Worm (Caenorhabditis elegans) whole organism, L1 larva: ENCODE data around the gene T05C12.15.

Experiments
- C16A3.4 ChIP-seq: fragments of 150-350 bp; optimal IDR thresholded peaks from 2 replicates; lab custom pipeline; 2014; ENCODE audit warnings: missing biosample characterization, missing genetic modification characterization
- F16B12.6 ChIP-seq: fragments of 150-350 bp; optimal IDR thresholded peaks from 2 replicates; lab custom pipeline; 2014; ENCODE audit warnings: missing biosample characterization, missing genetic modification characterization
- aly-2 ChIP-seq: fragments of 150-350 bp; optimal IDR thresholded peaks from 2 replicates; lab custom pipeline; 2014; ENCODE audit warnings: missing biosample characterization, missing genetic modification characterization
- ama-1 ChIP-seq: fragments of 150-350 bp; optimal IDR thresholded peaks from 2 replicates; lab custom pipeline; 2014
- blmp-1 ChIP-seq: fragments of 150-350 bp; optimal IDR thresholded peaks from 2 replicates; lab custom pipeline; 2014; ENCODE audit warnings: missing biosample characterization, missing genetic modification characterization
- ceh-63 ChIP-seq: fragments of 200-800 bp; sonication (Bioruptor generic); optimal IDR thresholded peaks from 2 replicates; lab custom pipeline; 2018; ENCODE audit warnings: mild to moderate bottlenecking, missing genetic modification characterization, missing compliant biosample characterization
- ceh-82 ChIP-seq, 3 experiments: fragments of 150-350 bp in 1 of 3; sonication (generic microtip) in 2 of 3; optimal IDR thresholded peaks; 2 replicates each; lab custom pipeline; 2014 to 2017; ENCODE audit warnings: missing biosample characterization in 3 of 3, missing genetic modification characterization in 3 of 3
- ces-1 ChIP-seq: fragments of 150-350 bp; optimal IDR thresholded peaks from 2 replicates; lab custom pipeline; 2014; ENCODE audit warnings: missing biosample characterization, missing genetic modification reagents, missing genetic modification characterization
- efl-1 ChIP-seq, 4 experiments: fragments of 150-350 bp; optimal IDR thresholded peaks in 3 of 4; peaks in 1 of 4; 1 replicate in 1 of 4; 2 replicates in 3 of 4; lab custom pipeline; 2014; ENCODE audit warnings: missing biosample characterization in 2 of 4, missing genetic modification characterization in 2 of 4, missing genetic modification reagents in 2 of 4
- egl-13 ChIP-seq: sonication (generic microtip); optimal IDR thresholded peaks from 2 replicates; lab custom pipeline; 2016; ENCODE audit warnings: missing genotype, missing genetic modification reagents, missing genetic modification characterization, missing compliant biosample characterization
- elt-2 ChIP-seq: sonication (generic microtip); optimal IDR thresholded peaks from 2 replicates; lab custom pipeline; 2016; ENCODE audit warnings: missing genetic modification characterization, mild to moderate bottlenecking, inconsistent platforms, missing compliant biosample characterization, missing genetic modification reagents
- elt-3 ChIP-seq, 6 experiments: fragments of 150-350 bp in 1 of 6; sonication (generic microtip); optimal IDR thresholded peaks; 2 replicates each; lab custom pipeline; 2017 to 2018; ENCODE audit warnings: missing biosample characterization in 6 of 6, missing genetic modification characterization in 6 of 6, inconsistent platforms in 1 of 6
- fkh-10 ChIP-seq: sonication (generic microtip); optimal IDR thresholded peaks from 2 replicates; lab custom pipeline; 2017; ENCODE audit warnings: missing biosample characterization, missing genetic modification reagents, missing genetic modification characterization
- fkh-8 ChIP-seq: sonication (generic microtip); optimal IDR thresholded peaks from 2 replicates; lab custom pipeline; 2016; ENCODE audit warnings: mild to moderate bottlenecking, missing genetic modification characterization, missing compliant biosample characterization
- fos-1 ChIP-seq: fragments of 150-350 bp; optimal IDR thresholded peaks from 2 replicates; lab custom pipeline; 2014; ENCODE audit warnings: missing biosample characterization, missing genetic modification characterization
- grh-1 ChIP-seq: fragments of 200-800 bp; sonication (Bioruptor generic); IDR thresholded peaks from 2 replicates; pipeline ENCODE4 v1.3.6; 2022; ENCODE audit warnings: missing genetic modification reagents, missing genetic modification characterization, missing compliant biosample characterization
- hpl-2 ChIP-seq: fragments of 150-350 bp; optimal IDR thresholded peaks from 2 replicates; lab custom pipeline; 2014; ENCODE audit warnings: missing biosample characterization, missing genetic modification reagents, missing genetic modification characterization
- jun-1 ChIP-seq: fragments of 150-350 bp; optimal IDR thresholded peaks from 2 replicates; lab custom pipeline; 2014; ENCODE audit warnings: missing biosample characterization, missing genetic modification reagents, missing genetic modification characterization
- lin-13 ChIP-seq: fragments of 150-350 bp; optimal IDR thresholded peaks from 2 replicates; lab custom pipeline; 2014; ENCODE audit warnings: missing biosample characterization, missing genetic modification reagents, missing genetic modification characterization
- lin-14 ChIP-seq: fragments of 200-800 bp; sonication (Bioruptor generic); optimal IDR thresholded peaks from 2 replicates; lab custom pipeline; 2018; ENCODE audit warnings: mild to moderate bottlenecking, missing genetic modification characterization, moderate library complexity, missing compliant biosample characterization
- lin-35 ChIP-seq, 2 experiments: fragments of 150-350 bp; optimal IDR thresholded peaks; 2 replicates each; lab custom pipeline; 2014; ENCODE audit warnings: missing biosample characterization in 2 of 2, missing genetic modification characterization in 2 of 2, missing genetic modification reagents in 2 of 2
- mab-9 ChIP-seq: fragments of 200-800 bp; sonication (Bioruptor generic); IDR thresholded peaks from 2 replicates; pipeline ENCODE4 v1.3.6; 2022; ENCODE audit warnings: missing genetic modification reagents, missing genetic modification characterization, missing compliant biosample characterization
- mdl-1 ChIP-seq, 2 experiments: fragments of 150-350 bp; optimal IDR thresholded peaks; 2 replicates each; lab custom pipeline; 2014 to 2017; ENCODE audit warnings: missing biosample characterization in 2 of 2, missing genetic modification characterization in 2 of 2, inconsistent platforms in 1 of 2
- mep-1 ChIP-seq: fragments of 150-350 bp; optimal IDR thresholded peaks from 2 replicates; lab custom pipeline; 2014; ENCODE audit warnings: missing biosample characterization, missing genetic modification characterization
- nhr-19 ChIP-seq: fragments of 200-800 bp; sonication (Bioruptor generic); conservative IDR thresholded peaks from 2 replicates; pipeline ENCODE4 v1.3.6; 2022; ENCODE audit warnings: missing genetic modification characterization, missing compliant biosample characterization
- nhr-20 ChIP-seq: sonication (generic microtip); optimal IDR thresholded peaks from 2 replicates; lab custom pipeline; 2016; ENCODE audit warnings: mild to moderate bottlenecking, missing genetic modification characterization, missing compliant biosample characterization
- nhr-237 ChIP-seq: fragments of 150-350 bp; optimal IDR thresholded peaks from 2 replicates; lab custom pipeline; 2014; ENCODE audit warnings: missing biosample characterization, missing genetic modification characterization
- nhr-28 ChIP-seq: fragments of 150-350 bp; optimal IDR thresholded peaks from 2 replicates; lab custom pipeline; 2014; ENCODE audit warnings: missing biosample characterization, missing genetic modification characterization
- nhr-47 ChIP-seq: sonication (generic microtip); optimal IDR thresholded peaks from 2 replicates; lab custom pipeline; 2016; ENCODE audit warnings: mild to moderate bottlenecking, missing genetic modification characterization, moderate library complexity, missing compliant biosample characterization
- nhr-71 ChIP-seq: sonication (generic microtip); optimal IDR thresholded peaks from 2 replicates; lab custom pipeline; 2016; ENCODE audit warnings: mild to moderate bottlenecking, missing genetic modification characterization, moderate library complexity, missing compliant biosample characterization
- nhr-84 ChIP-seq: sonication (generic microtip); optimal IDR thresholded peaks from 2 replicates; lab custom pipeline; 2017; ENCODE audit warnings: missing biosample characterization, missing genetic modification characterization
- nhr-90 ChIP-seq: sonication (generic microtip); optimal IDR thresholded peaks from 2 replicates; lab custom pipeline; 2016; ENCODE audit warnings: mild to moderate bottlenecking, missing genetic modification characterization, missing compliant biosample characterization; ENCODE audit not compliant: poor library complexity
- rnt-1 ChIP-seq: sonication (generic microtip); optimal IDR thresholded peaks from 2 replicates; lab custom pipeline; 2016; ENCODE audit warnings: mild to moderate bottlenecking, missing genetic modification characterization, moderate library complexity, missing compliant biosample characterization
- skn-1 ChIP-seq: fragments of 150-350 bp; optimal IDR thresholded peaks from 2 replicates; lab custom pipeline; 2014; ENCODE audit warnings: missing biosample characterization, missing genetic modification characterization
- sox-4 ChIP-seq: sonication (generic microtip); optimal IDR thresholded peaks from 2 replicates; lab custom pipeline; 2016; ENCODE audit warnings: missing genetic modification characterization, missing compliant biosample characterization
- sptf-1 ChIP-seq: fragments of 150-350 bp; optimal IDR thresholded peaks from 2 replicates; lab custom pipeline; 2014; ENCODE audit warnings: missing biosample characterization, missing genetic modification characterization
- swsn-7 ChIP-seq: sonication (generic microtip); optimal IDR thresholded peaks from 2 replicates; lab custom pipeline; 2016; ENCODE audit warnings: missing genetic modification characterization, missing compliant biosample characterization
- tbx-2 ChIP-seq: sonication (generic microtip); optimal IDR thresholded peaks from 2 replicates; lab custom pipeline; 2016; ENCODE audit warnings: missing genetic modification characterization, missing compliant biosample characterization
- tlp-1 ChIP-seq: fragments of 150-350 bp; optimal IDR thresholded peaks from 2 replicates; lab custom pipeline; 2014; ENCODE audit warnings: missing biosample characterization, missing genetic modification characterization
- unc-130 ChIP-seq: fragments of 150-350 bp; optimal IDR thresholded peaks from 2 replicates; lab custom pipeline; 2017; ENCODE audit warnings: missing biosample characterization, missing genetic modification characterization, inconsistent platforms
- zag-1 ChIP-seq: fragments of 150-350 bp; optimal IDR thresholded peaks from 2 replicates; lab custom pipeline; 2014; ENCODE audit warnings: missing biosample characterization, missing genetic modification characterization
- ztf-11 ChIP-seq, 2 experiments: sonication (generic microtip); optimal IDR thresholded peaks; 2 replicates each; lab custom pipeline; 2016 to 2017; ENCODE audit warnings: missing genetic modification characterization in 2 of 2, missing biosample characterization in 1 of 2, missing compliant biosample characterization in 1 of 2

The T05C12.15 gene

ce11 chrII:8129495-8130010 is 39.8 kb upstream of the T05C12.15 start, which contains the start of gene ulp-4 (continued):
- no peak for TF ChIP-seq ceh-82 (tag; optimal IDR thresholded peaks at IDR 0.05; lab: Kevin White, UChicago)
- TF ChIP-seq nhr-71, result peak; percentile 71
- TF ChIP-seq C16A3.4, result no peak
- TF ChIP-seq tbx-2 (tag; lab: Kevin White, UChicago), result no peak
- TF ChIP-seq nhr-84 (tag; lab: Kevin White, UChicago), result no peak
- TF ChIP-seq efl-1 (optimal IDR thresholded peaks at IDR 0.05; lab: Kevin White, UChicago), result no peak
- TF ChIP-seq efl-1 (GFP tag; optimal IDR thresholded peaks at IDR 0.05 in 1 of 2; lab: Kevin White, UChicago), result no peak
- peak; percentile 64 for TF ChIP-seq rnt-1 (tag; lab: Kevin White, UChicago)
- TF ChIP-seq unc-130 (tag; lab: Kevin White, UChicago), result no peak
- no peak for TF ChIP-seq mab-9 (GFP tag; lab: Robert Waterston, UW)
- peak; percentile 49 for TF ChIP-seq nhr-19 (GFP tag; lab: Robert Waterston, UW)
- no peak for TF ChIP-seq mdl-1 (tag; optimal IDR thresholded peaks at IDR 0.05; lab: Kevin White, UChicago)
- TF ChIP-seq ama-1 (lab: Kevin White, UChicago), result no peak
- TF ChIP-seq elt-3 (tag; optimal IDR thresholded peaks at IDR 0.05; lab: Kevin White, UChicago), result no peak
- no peak for TF ChIP-seq fos-1
- TF ChIP-seq fkh-8, result no peak
- TF ChIP-seq aly-2, result no peak
- TF ChIP-seq jun-1, result no peak
- TF ChIP-seq elt-2, result no peak
- no peak for TF ChIP-seq lin-35 (GFP tag; optimal IDR thresholded peaks at IDR 0.05; lab: Kevin White, UChicago)
- TF ChIP-seq egl-13, result no peak
- TF ChIP-seq nhr-90, result no peak
- no peak for TF ChIP-seq nhr-237 (tag; lab: Kevin White, UChicago)
- TF ChIP-seq nhr-28, result no peak
- TF ChIP-seq sptf-1 (tag; lab: Kevin White, UChicago), result no peak
- TF ChIP-seq zag-1, result no peak
- TF ChIP-seq nhr-47, result peak; percentile 1
- TF ChIP-seq ceh-63, result no peak
- TF ChIP-seq nhr-20 (tag; lab: Kevin White, UChicago), result peak; percentile 29
- no peak for TF ChIP-seq tlp-1
- TF ChIP-seq fkh-10 (GFP tag; lab: Kevin White, UChicago), result no peak
- TF ChIP-seq mep-1, result peak; percentile 34

- TF ChIP-seq sox-4 (tag; lab: Kevin White, UChicago), result no peak
- no peak for TF ChIP-seq swsn-7 (tag; lab: Kevin White, UChicago)
- TF ChIP-seq lin-14 (GFP tag; lab: Kevin White, UChicago), result peak; percentile 33
- TF ChIP-seq nhr-47, result no peak
- no peak for TF ChIP-seq grh-1 (GFP tag; lab: Robert Waterston, UW)
- TF ChIP-seq ztf-11 (tag; optimal IDR thresholded peaks at IDR 0.05; lab: Kevin White, UChicago), result no peak
- no peak for TF ChIP-seq F16B12.6 (tag; lab: Kevin White, UChicago)
- TF ChIP-seq nhr-28, result no peak
- no peak for TF ChIP-seq ces-1 (GFP tag; lab: Kevin White, UChicago)
- peak; percentile 24 for TF ChIP-seq skn-1 (tag; lab: Kevin White, UChicago)
- TF ChIP-seq hpl-2 (GFP tag; lab: Kevin White, UChicago), result no peak
- TF ChIP-seq aly-2, result peak; percentile 5
- TF ChIP-seq mep-1, result peak; percentile 8
- TF ChIP-seq tlp-1, result no peak
- TF ChIP-seq nhr-84 (tag; lab: Kevin White, UChicago), result no peak
- TF ChIP-seq blmp-1, result peak; percentile 21
- no peak for TF ChIP-seq lin-13 (GFP tag; lab: Kevin White, UChicago)
- TF ChIP-seq jun-1, result no peak
- TF ChIP-seq nhr-19 (GFP tag; lab: Robert Waterston, UW), result no peak
- no peak for TF ChIP-seq ama-1 (lab: Kevin White, UChicago)
- no peak for TF ChIP-seq mdl-1 (tag; optimal IDR thresholded peaks at IDR 0.05; lab: Kevin White, UChicago)
- TF ChIP-seq, all 84 proteins: peak for 5
Measured at ce11 chrII:8130792-8131191, 38.6 kb upstream of the T05C12.15 start.
